Worm (Caenorhabditis elegans) whole organism, L1 larva: Measurements from ENCODE around the gene lin-66.

Source experiments
- C04F5.9 ChIP-seq: sonication (generic microtip); optimal IDR thresholded peaks from 2 replicates; lab custom pipeline; 2016; ENCODE audit warnings: missing genetic modification characterization, missing compliant biosample characterization
- C34B4.2 ChIP-seq: sonication (generic microtip); optimal IDR thresholded peaks from 2 replicates; lab custom pipeline; 2017; ENCODE audit warnings: mild to moderate bottlenecking, missing genetic modification characterization, missing compliant biosample characterization
- alr-1 ChIP-seq: fragments of 200-800 bp; sonication (Bioruptor generic); optimal IDR thresholded peaks from 2 replicates; lab custom pipeline; 2018; ENCODE audit warnings: borderline replicate concordance, mild to moderate bottlenecking, missing genetic modification characterization, missing compliant biosample characterization
- aly-2 ChIP-seq: fragments of 150-350 bp; optimal IDR thresholded peaks from 2 replicates; lab custom pipeline; 2014; ENCODE audit warnings: missing biosample characterization, missing genetic modification characterization
- ama-1 ChIP-seq: fragments of 150-350 bp; optimal IDR thresholded peaks from 2 replicates; lab custom pipeline; 2014
- blmp-1 ChIP-seq: fragments of 150-350 bp; optimal IDR thresholded peaks from 2 replicates; lab custom pipeline; 2014; ENCODE audit warnings: missing biosample characterization, missing genetic modification characterization
- ceh-63 ChIP-seq: fragments of 200-800 bp; sonication (Bioruptor generic); optimal IDR thresholded peaks from 2 replicates; lab custom pipeline; 2018; ENCODE audit warnings: mild to moderate bottlenecking, missing genetic modification characterization, missing compliant biosample characterization
- ceh-82 ChIP-seq, 3 experiments: fragments of 150-350 bp in 1 of 3; sonication (generic microtip) in 2 of 3; optimal IDR thresholded peaks; 2 replicates each; lab custom pipeline; 2014 to 2017; ENCODE audit warnings: missing biosample characterization in 3 of 3, missing genetic modification characterization in 3 of 3
- ceh-90 ChIP-seq: sonication (generic microtip); optimal IDR thresholded peaks from 2 replicates; lab custom pipeline; 2016; ENCODE audit warnings: missing genetic modification characterization, missing compliant biosample characterization
- dpl-1 ChIP-seq, 3 experiments: fragments of 150-350 bp in 2 of 3; sonication (generic microtip) in 1 of 3; optimal IDR thresholded peaks; 2 replicates each; lab custom pipeline; 2014 to 2017; ENCODE audit warnings: missing biosample characterization in 3 of 3, missing genetic modification characterization in 3 of 3, missing genetic modification reagents in 3 of 3
- efl-3 ChIP-seq: fragments of 200-800 bp; sonication (Bioruptor generic); optimal IDR thresholded peaks from 2 replicates; lab custom pipeline; 2018; ENCODE audit warnings: mild to moderate bottlenecking, missing genetic modification characterization, missing compliant biosample characterization
- elt-2 ChIP-seq: sonication (generic microtip); optimal IDR thresholded peaks from 2 replicates; lab custom pipeline; 2016; ENCODE audit warnings: missing genetic modification characterization, mild to moderate bottlenecking, inconsistent platforms, missing compliant biosample characterization, missing genetic modification reagents
- ets-5 ChIP-seq: fragments of 200-800 bp; sonication (Bioruptor generic); IDR thresholded peaks from 2 replicates; pipeline ENCODE4 v1.3.6; 2022; ENCODE audit warnings: missing genetic modification characterization, missing compliant biosample characterization
- fkh-10 ChIP-seq: sonication (generic microtip); optimal IDR thresholded peaks from 2 replicates; lab custom pipeline; 2017; ENCODE audit warnings: missing biosample characterization, missing genetic modification reagents, missing genetic modification characterization
- fkh-4 ChIP-seq: sonication (generic microtip); optimal IDR thresholded peaks from 2 replicates; lab custom pipeline; 2016; ENCODE audit warnings: missing compliant biosample characterization, missing genetic modification characterization, borderline replicate concordance
- fos-1 ChIP-seq: fragments of 150-350 bp; optimal IDR thresholded peaks from 2 replicates; lab custom pipeline; 2014; ENCODE audit warnings: missing biosample characterization, missing genetic modification characterization
- hlh-17 ChIP-seq: fragments of 200-800 bp; sonication (Bioruptor generic); optimal IDR thresholded peaks from 2 replicates; lab custom pipeline; 2018; ENCODE audit warnings: missing genetic modification characterization, mild to moderate bottlenecking, missing compliant biosample characterization, moderate library complexity, borderline replicate concordance
- hlh-4 ChIP-seq: sonication (generic microtip); optimal IDR thresholded peaks from 2 replicates; lab custom pipeline; 2016; ENCODE audit warnings: mild to moderate bottlenecking, missing genetic modification characterization, missing compliant biosample characterization
- hpl-2 ChIP-seq: fragments of 150-350 bp; optimal IDR thresholded peaks from 2 replicates; lab custom pipeline; 2014; ENCODE audit warnings: missing biosample characterization, missing genetic modification reagents, missing genetic modification characterization
- irx-1 ChIP-seq: sonication (generic microtip); optimal IDR thresholded peaks from 2 replicates; lab custom pipeline; 2016; ENCODE audit warnings: missing genetic modification characterization, missing compliant biosample characterization
- isw-1 ChIP-seq: fragments of 200-800 bp; sonication (Bioruptor generic); IDR thresholded peaks from 2 replicates; pipeline ENCODE4 v1.3.6; 2022; ENCODE audit warnings: missing genetic modification characterization, missing compliant biosample characterization
- jun-1 ChIP-seq: fragments of 150-350 bp; optimal IDR thresholded peaks from 2 replicates; lab custom pipeline; 2014; ENCODE audit warnings: missing biosample characterization, missing genetic modification reagents, missing genetic modification characterization
- lin-13 ChIP-seq: fragments of 150-350 bp; optimal IDR thresholded peaks from 2 replicates; lab custom pipeline; 2014; ENCODE audit warnings: missing biosample characterization, missing genetic modification reagents, missing genetic modification characterization
- lin-35 ChIP-seq, 2 experiments: fragments of 150-350 bp; optimal IDR thresholded peaks; 2 replicates each; lab custom pipeline; 2014; ENCODE audit warnings: missing biosample characterization in 2 of 2, missing genetic modification characterization in 2 of 2, missing genetic modification reagents in 2 of 2
- lir-3 ChIP-seq: sonication (generic microtip); optimal IDR thresholded peaks from 2 replicates; lab custom pipeline; 2016; ENCODE audit warnings: mild to moderate bottlenecking, missing genetic modification characterization, moderate library complexity, missing compliant biosample characterization; ENCODE audit not compliant: poor library complexity
- lsy-2 ChIP-seq, 2 experiments: fragments of 150-350 bp; optimal IDR thresholded peaks; 2 replicates each; lab custom pipeline; 2014; ENCODE audit warnings: missing biosample characterization in 2 of 2, missing genetic modification characterization in 2 of 2
- mab-9 ChIP-seq: fragments of 200-800 bp; sonication (Bioruptor generic); IDR thresholded peaks from 2 replicates; pipeline ENCODE4 v1.3.6; 2022; ENCODE audit warnings: missing genetic modification reagents, missing genetic modification characterization, missing compliant biosample characterization
- nhr-237 ChIP-seq: fragments of 150-350 bp; optimal IDR thresholded peaks from 2 replicates; lab custom pipeline; 2014; ENCODE audit warnings: missing biosample characterization, missing genetic modification characterization
- nhr-28 ChIP-seq: fragments of 150-350 bp; optimal IDR thresholded peaks from 2 replicates; lab custom pipeline; 2014; ENCODE audit warnings: missing biosample characterization, missing genetic modification characterization
- nhr-76 ChIP-seq: sonication (generic microtip); optimal IDR thresholded peaks from 2 replicates; lab custom pipeline; 2017; ENCODE audit warnings: missing biosample characterization, missing genetic modification characterization
- nhr-77 ChIP-seq: fragments of 150-350 bp; optimal IDR thresholded peaks from 2 replicates; lab custom pipeline; 2014; ENCODE audit warnings: missing biosample characterization, missing genetic modification characterization
- nhr-85 ChIP-seq: sonication (generic microtip); peaks from one replicate; lab custom pipeline; 2016; ENCODE audit warnings: missing genetic modification characterization, inconsistent platforms, missing compliant biosample characterization
- nhr-90 ChIP-seq: sonication (generic microtip); optimal IDR thresholded peaks from 2 replicates; lab custom pipeline; 2016; ENCODE audit warnings: mild to moderate bottlenecking, missing genetic modification characterization, missing compliant biosample characterization; ENCODE audit not compliant: poor library complexity
- pag-3 ChIP-seq: sonication (generic microtip); optimal IDR thresholded peaks from 2 replicates; lab custom pipeline; 2017; ENCODE audit warnings: missing genetic modification characterization, mild to moderate bottlenecking, missing compliant biosample characterization, antibody characterized with exemption, borderline replicate concordance; ENCODE audit not compliant: insufficient read depth
- snpc-4 ChIP-seq: fragments of 150-350 bp; optimal IDR thresholded peaks from 2 replicates; lab custom pipeline; 2014; ENCODE audit warnings: missing biosample characterization, missing genetic modification characterization
- sox-4 ChIP-seq: sonication (generic microtip); optimal IDR thresholded peaks from 2 replicates; lab custom pipeline; 2016; ENCODE audit warnings: missing genetic modification characterization, missing compliant biosample characterization
- sup-37 ChIP-seq: fragments of 200-800 bp; sonication (Bioruptor generic); optimal IDR thresholded peaks from 2 replicates; lab custom pipeline; 2018; ENCODE audit warnings: mild to moderate bottlenecking, missing genetic modification characterization, missing compliant biosample characterization
- swsn-7 ChIP-seq: sonication (generic microtip); optimal IDR thresholded peaks from 2 replicates; lab custom pipeline; 2016; ENCODE audit warnings: missing genetic modification characterization, missing compliant biosample characterization
- tbx-2 ChIP-seq: sonication (generic microtip); optimal IDR thresholded peaks from 2 replicates; lab custom pipeline; 2016; ENCODE audit warnings: missing genetic modification characterization, missing compliant biosample characterization
- tlp-1 ChIP-seq: fragments of 150-350 bp; optimal IDR thresholded peaks from 2 replicates; lab custom pipeline; 2014; ENCODE audit warnings: missing biosample characterization, missing genetic modification characterization
- unc-86 ChIP-seq: sonication (generic microtip); optimal IDR thresholded peaks from 2 replicates; lab custom pipeline; 2016; ENCODE audit warnings: missing genetic modification characterization, missing compliant biosample characterization
- unc-98 ChIP-seq: fragments of 200-800 bp; sonication (Bioruptor generic); IDR thresholded peaks from 2 replicates; pipeline ENCODE4 v1.3.6; 2022; ENCODE audit warnings: missing genetic modification characterization, missing compliant biosample characterization
- xbp-1 ChIP-seq: sonication (generic microtip); optimal IDR thresholded peaks from 2 replicates; lab custom pipeline; 2016; ENCODE audit warnings: missing genetic modification characterization, missing compliant biosample characterization
- zag-1 ChIP-seq: fragments of 150-350 bp; optimal IDR thresholded peaks from 2 replicates; lab custom pipeline; 2014; ENCODE audit warnings: missing biosample characterization, missing genetic modification characterization
- ztf-4 ChIP-seq: fragments of 150-350 bp; optimal IDR thresholded peaks from 2 replicates; lab custom pipeline; 2014; ENCODE audit warnings: missing biosample characterization, missing genetic modification characterization

Gene lin-66

ce11 chrIV:13893103-13893502 lies 5.2 kb downstream of the lin-66 start (continued):
- no peak for TF ChIP-seq dpl-1 (GFP tag; optimal IDR thresholded peaks at IDR 0.05; lab: Kevin White, UChicago)
- peak in 1 of 3 experiments; percentile 17 for TF ChIP-seq ceh-82 (tag; optimal IDR thresholded peaks at IDR 0.05; lab: Kevin White, UChicago)
- TF ChIP-seq mab-9, result no peak
- TF ChIP-seq nhr-237 (tag; lab: Kevin White, UChicago), result no peak
- no peak for TF ChIP-seq efl-3 (GFP tag; lab: Kevin White, UChicago)
- peak; percentile 1 for TF ChIP-seq swsn-7
- no peak for TF ChIP-seq ets-5 (GFP tag; lab: Robert Waterston, UW)
- no peak for TF ChIP-seq lin-13 (GFP tag; lab: Kevin White, UChicago)
- TF ChIP-seq C04F5.9 (tag; lab: Kevin White, UChicago), result no peak
- no peak for TF ChIP-seq xbp-1 (tag; lab: Kevin White, UChicago)
- TF ChIP-seq nhr-90, result no peak
- no peak for TF ChIP-seq nhr-76 (tag; lab: Kevin White, UChicago)
- TF ChIP-seq lsy-2 (tag; optimal IDR thresholded peaks at IDR 0.05; lab: Kevin White, UChicago), result no peak
- no peak for TF ChIP-seq isw-1 (GFP tag; lab: Robert Waterston, UW)
- no peak for TF ChIP-seq unc-98
- TF ChIP-seq jun-1 (tag; lab: Kevin White, UChicago), result no peak
- TF ChIP-seq ceh-63 (GFP tag; lab: Kevin White, UChicago), result no peak
- no peak for TF ChIP-seq alr-1 (tag; lab: Kevin White, UChicago)
- TF ChIP-seq elt-2 (tag; lab: Kevin White, UChicago), result no peak
- no peak for TF ChIP-seq lir-3 (tag; lab: Kevin White, UChicago)
- TF ChIP-seq pag-3 (tag; lab: Kevin White, UChicago), result no peak
- TF ChIP-seq hlh-17 (GFP tag; lab: Kevin White, UChicago), result no peak
- no peak for TF ChIP-seq zag-1 (tag; lab: Kevin White, UChicago)
- no peak for TF ChIP-seq unc-86
- no peak for TF ChIP-seq fkh-10
- TF ChIP-seq sox-4, result no peak
- TF ChIP-seq nhr-28 (tag; lab: Kevin White, UChicago), result no peak
- TF ChIP-seq aly-2 (tag; lab: Kevin White, UChicago), result no peak
- TF ChIP-seq snpc-4 (tag; lab: Kevin White, UChicago), result peak; percentile 97
- no peak for TF ChIP-seq tlp-1 (tag; lab: Kevin White, UChicago)
- TF ChIP-seq fkh-4, result no peak

ce11 chrIV:13902774-13903173 lies 14.9 kb downstream of the lin-66 start, which contains the start of gene Y37A1A.3:
Y37A1A.3 (minus strand) TSS chrIV:13902874.
- no peak for TF ChIP-seq fkh-4
- TF ChIP-seq tbx-2 (tag; lab: Kevin White, UChicago), result no peak
- TF ChIP-seq C34B4.2, result no peak
- TF ChIP-seq nhr-77 (tag; lab: Kevin White, UChicago), result no peak
- TF ChIP-seq ama-1, result no peak
- peak; percentile 52 for TF ChIP-seq nhr-85 (tag; lab: Kevin White, UChicago)
- TF ChIP-seq fos-1 (tag; lab: Kevin White, UChicago), result no peak
- TF ChIP-seq lin-35 (GFP tag; optimal IDR thresholded peaks at IDR 0.05; lab: Kevin White, UChicago), result no peak
- no peak for TF ChIP-seq ceh-90 (tag; lab: Kevin White, UChicago)
- TF ChIP-seq blmp-1 (tag; lab: Kevin White, UChicago), result peak; percentile 15
- no peak for TF ChIP-seq ceh-82 (tag; optimal IDR thresholded peaks at IDR 0.05; lab: Kevin White, UChicago)
- TF ChIP-seq, all 84 proteins: peak for 2

ce11 chrIV:13906369-13906768 lies 18.5 kb downstream of the lin-66 start:
- TF ChIP-seq hpl-2 (GFP tag; lab: Kevin White, UChicago) (no peak), efl-3 (GFP tag; lab: Kevin White, UChicago) (no peak), hlh-4 (tag; lab: Kevin White, UChicago) (no peak), nhr-237 (tag; lab: Kevin White, UChicago) (no peak), irx-1 (tag; lab: Kevin White, UChicago) (no peak), nhr-90 (no peak), xbp-1 (tag; lab: Kevin White, UChicago) (no peak), sup-37 (GFP tag; lab: Kevin White, UChicago) (no peak), nhr-76 (tag; lab: Kevin White, UChicago) (no peak), ztf-4 (no peak), alr-1 (tag; lab: Kevin White, UChicago) (no peak), lir-3 (tag; lab: Kevin White, UChicago) (no peak), pag-3 (tag; lab: Kevin White, UChicago) (no peak)
- TF ChIP-seq, all 84 proteins: peak for 0
